Fruit fly (Drosophila melanogaster) whole organism, wandering third instar larva: Measurements from ENCODE around the gene CG17141.

Source experiments
- Dif ChIP-seq: fragments of 200-275, 200-300 bp; sonication (Bioruptor generic); optimal IDR thresholded peaks from 2 replicates; lab custom pipeline; 2018; ENCODE audit warnings: missing biosample characterization, missing genetic modification characterization; ENCODE audit not compliant: partially characterized antibody
- Rel ChIP-seq, 2 experiments: fragments of 200-800 bp; sonication (Bioruptor generic) in 1 of 2; optimal IDR thresholded peaks; 2 replicates in 1 of 2; 3 replicates in 1 of 2; lab custom pipeline; 2016 to 2019; ENCODE audit warnings: mild to moderate bottlenecking in 2 of 2, missing biosample characterization in 2 of 2, missing genetic modification characterization in 2 of 2, moderate library complexity in 1 of 2
- br ChIP-seq: fragments of 200-800 bp; sonication (Bioruptor generic); optimal IDR thresholded peaks from 2 replicates; lab custom pipeline; 2016; ENCODE audit warnings: missing biosample characterization, missing genetic modification characterization
- dl ChIP-seq, 2 experiments: fragments of 175-275, 200-275 bp in 1 of 2; fragments of 200-275 bp in 1 of 2; sonication (Bioruptor generic); optimal IDR thresholded peaks; lab custom pipeline; 2018; ENCODE audit warnings: mild to moderate bottlenecking in 2 of 2, missing biosample characterization in 2 of 2, missing genetic modification characterization in 2 of 2, moderate library complexity in 2 of 2; ENCODE audit not compliant: partially characterized antibody in 2 of 2, insufficient read depth in 1 of 2
- fru ChIP-seq: fragments of 200-800 bp; sonication (Bioruptor generic); optimal IDR thresholded peaks from 3 replicates; lab custom pipeline; 2016; ENCODE audit warnings: missing biosample characterization, mild to moderate bottlenecking, missing genetic modification characterization
- sage ChIP-seq: fragments of 200-800 bp; sonication (Bioruptor generic); optimal IDR thresholded peaks from 2 replicates; lab custom pipeline; 2016; ENCODE audit warnings: missing biosample characterization, mild to moderate bottlenecking, missing genetic modification characterization

The CG17141 gene

dm6 chr3R:22707178-22707577, 40.2 kb downstream of the CG17141 start, which contains the start of gene CG13842:
Gene CG13842, minus strand, starts transcription at chr3R:22707278.
- no peak for TF ChIP-seq br (GFP tag; lab: Kevin White, UChicago)

dm6 chr3R:22701793-22702192, 45.6 kb downstream of the CG17141 start, which contains the start of the genes CG6972 and CCAP:
Gene CG6972, plus strand, starts transcription at chr3R:22702007.
Gene CCAP, minus strand, starts transcription at chr3R:22702084.
- TF ChIP-seq Rel (GFP tag; optimal IDR thresholded peaks at IDR 0.05; lab: Kevin White, UChicago), result no peak
- TF ChIP-seq Rel (tag; optimal IDR thresholded peaks at IDR 0.05; lab: Kevin White, UChicago), result no peak
- no peak for TF ChIP-seq dl (GFP tag; optimal IDR thresholded peaks at IDR 0.05; lab: Kevin White, UChicago; ENCODE audit: insufficient read depth in 1 of 2, partially characterized antibody in 2 of 2)

DNA sequence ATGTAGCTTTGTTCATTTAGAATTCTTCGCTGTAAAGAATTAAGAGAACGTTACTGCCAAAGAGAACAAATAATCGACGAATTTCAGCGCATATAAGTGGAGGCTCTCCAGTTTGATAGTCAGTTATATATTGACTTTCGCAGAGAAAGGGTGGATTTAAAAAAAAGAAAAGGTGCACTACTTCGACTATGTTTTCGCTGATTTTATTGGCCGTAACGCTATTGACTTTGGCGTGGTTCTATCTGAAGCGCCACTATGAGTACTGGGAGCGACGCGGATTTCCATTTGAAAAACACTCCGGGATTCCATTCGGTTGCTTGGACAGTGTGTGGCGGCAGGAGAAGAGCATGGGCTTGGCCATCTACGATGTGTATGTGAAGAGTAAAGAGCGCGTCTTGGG, 49.2 kb downstream of the CG17141 start, which contains the start of gene Cyp6d4:
Gene Cyp6d4, plus strand, starts transcription at position 112 of the 400 bp plus-strand sequence.
- TF ChIP-seq sage (GFP tag; lab: Kevin White, UChicago) (no peak), Dif (GFP tag; lab: Kevin White, UChicago) (peak; percentile 25), fru (peak; percentile 65)
